In genomic region chrII:13198845-13199244, ce11 we compare ENCODE assay signal across 5 worm cellular contexts.
A peak's percentile ranks its signal among the peaks of the same experiment; 100 is the strongest.
TF ChIP-seq lines count a peak whose summit lies in the region.

No protein-coding gene starts in this region.

TF ChIP-seq in whole organism, L3 larva, 47 proteins besides CTCF, POLR2A, EP300 and RAD21:
- TF ChIP-seq fos-1 (tag; optimal IDR thresholded peaks at IDR 0.05; lab: Kevin White, UChicago): no peak
- peak; percentile 87 for TF ChIP-seq pha-4 (tag; optimal IDR thresholded peaks at IDR 0.05; lab: Kevin White, UChicago)
- TF ChIP-seq egl-5 (tag; optimal IDR thresholded peaks at IDR 0.05; lab: Kevin White, UChicago): no peak
- no peak for TF ChIP-seq zag-1 (tag; optimal IDR thresholded peaks at IDR 0.05; lab: Kevin White, UChicago)

TF ChIP-seq in whole organism, L4 larva, 104 proteins besides CTCF, POLR2A, EP300 and RAD21:
- TF ChIP-seq ztf-11 (tag; optimal IDR thresholded peaks at IDR 0.05; lab: Kevin White, UChicago): no peak
- peak; percentile 31; the same call in 1 of the 2 replicates for TF ChIP-seq Y48G9A.11 (GFP tag; IDR thresholded peaks at IDR 0.05; lab: Robert Waterston, UW)
- TF ChIP-seq aha-1 (tag; lab: Kevin White, UChicago): peak; percentile 46
- TF ChIP-seq nhr-76 (tag; optimal IDR thresholded peaks at IDR 0.05; lab: Kevin White, UChicago): no peak
- peak; percentile 14 for TF ChIP-seq mep-1 (tag; optimal IDR thresholded peaks at IDR 0.05; lab: Kevin White, UChicago)
- TF ChIP-seq mes-2 (tag; optimal IDR thresholded peaks at IDR 0.05; lab: Kevin White, UChicago; ENCODE audit: poor library complexity, severe bottlenecking): peak; percentile 44
- 0 out of 2 replicates have a peak, but pooled peaks have one; percentile 19 for TF ChIP-seq lin-38 (GFP tag; IDR thresholded peaks at IDR 0.05; lab: Robert Waterston, UW)
- TF ChIP-seq unc-62 (GFP tag; optimal IDR thresholded peaks at IDR 0.05 in 1 of 2; lab: Kevin White, UChicago): peak in 1 of 2 experiments; percentile 61
- TF ChIP-seq unc-62 (tag; optimal IDR thresholded peaks at IDR 0.05; lab: Kevin White, UChicago): no peak
- TF ChIP-seq lsy-2 (tag; optimal IDR thresholded peaks at IDR 0.05; lab: Kevin White, UChicago): peak in 1 of 2 experiments; percentile 5
- peak; percentile 53 for TF ChIP-seq T20F7.1 (GFP tag; optimal IDR thresholded peaks at IDR 0.05; lab: Kevin White, UChicago)
- no peak for TF ChIP-seq ama-1 (optimal IDR thresholded peaks at IDR 0.05; lab: Kevin White, UChicago)
- peak; percentile 25 for TF ChIP-seq dve-1 (tag; optimal IDR thresholded peaks at IDR 0.05; lab: Kevin White, UChicago; ENCODE audit: insufficient read depth)
- no peak for TF ChIP-seq nhr-48 (tag; optimal IDR thresholded peaks at IDR 0.05; lab: Kevin White, UChicago)

TF ChIP-seq in whole organism, early embryonic, 17 proteins besides CTCF, POLR2A, EP300 and RAD21:
- TF ChIP-seq aly-1 (tag; optimal IDR thresholded peaks at IDR 0.05; lab: Kevin White, UChicago) (no peak), pes-1 (GFP tag; IDR thresholded peaks at IDR 0.05; lab: Robert Waterston, UW) (peak; percentile 51; the same call in 1 of the 2 replicates)

TF ChIP-seq in whole organism, late embryonic, 69 proteins besides CTCF, POLR2A, EP300 and RAD21:
- TF ChIP-seq ceh-31 (tag; optimal IDR thresholded peaks at IDR 0.05; lab: Kevin White, UChicago) (peak; percentile 35), tbx-2 (tag; optimal IDR thresholded peaks at IDR 0.05; lab: Kevin White, UChicago) (peak; percentile 40), ets-4 (tag; optimal IDR thresholded peaks at IDR 0.05; lab: Kevin White, UChicago) (no peak)
TF ChIP-seq in whole organism, late embryonic: peak in this region for 2.

TF ChIP-seq in whole organism, young adult, 124 proteins besides CTCF, POLR2A, EP300 and RAD21:
- TF ChIP-seq aptf-3 (GFP tag; IDR thresholded peaks at IDR 0.05; lab: Robert Waterston, UW): no peak
- TF ChIP-seq egl-18 (GFP tag; IDR thresholded peaks at IDR 0.05; lab: Robert Waterston, UW): no peak
- TF ChIP-seq K12H6.12 (tag; optimal IDR thresholded peaks at IDR 0.05; lab: Kevin White, UChicago): no peak
- TF ChIP-seq lag-1 (GFP tag; IDR thresholded peaks at IDR 0.05; lab: Robert Waterston, UW): no peak
- TF ChIP-seq ceh-79 (tag; optimal IDR thresholded peaks at IDR 0.05; lab: Kevin White, UChicago): no peak
- peak; percentile 60 for TF ChIP-seq ceh-100 (GFP tag; IDR thresholded peaks at IDR 0.05; lab: Robert Waterston, UW)
- no peak for TF ChIP-seq D2030.7 (GFP tag; IDR thresholded peaks at IDR 0.05; lab: Robert Waterston, UW)
- 0 out of 2 replicates have a peak, but pooled peaks have one; percentile 8 for TF ChIP-seq attf-3 (GFP tag; conservative IDR thresholded peaks at IDR 0.05; lab: Robert Waterston, UW)
- TF ChIP-seq rpc-1 (optimal IDR thresholded peaks at IDR 0.05; lab: Kevin White, UChicago): no peak
- no peak for TF ChIP-seq rpc-1 (tag; optimal IDR thresholded peaks at IDR 0.05; lab: Kevin White, UChicago)
- no peak for TF ChIP-seq B0019.2 (GFP tag; conservative IDR thresholded peaks at IDR 0.05; lab: Robert Waterston, UW)
- 0 out of 2 replicates have a peak, but pooled peaks have one; percentile 23 for TF ChIP-seq hsf-1 (GFP tag; IDR thresholded peaks at IDR 0.05; lab: Robert Waterston, UW)
